Worm (Caenorhabditis elegans) whole organism, midembryonic: ENCODE measurements around the gene hlb-1.

Experiments
- T22C8.4 ChIP-seq: fragments of 200-800 bp; sonication (Bioruptor generic); IDR thresholded peaks from 2 replicates; pipeline ENCODE4 v1.3.6; 2022; ENCODE audit warnings: missing genetic modification characterization, missing compliant biosample characterization
- flt-1 ChIP-seq: fragments of 200-800 bp; sonication (Bioruptor generic); IDR thresholded peaks from 2 replicates; pipeline ENCODE4 v1.3.6; 2022; ENCODE audit warnings: missing genetic modification characterization, missing compliant biosample characterization
- med-1 ChIP-seq: sonication (generic microtip); optimal IDR thresholded peaks from 2 replicates; lab custom pipeline; 2017; ENCODE audit warnings: missing genetic modification characterization, mild to moderate bottlenecking, missing compliant biosample characterization, antibody characterized with exemption, missing genetic modification reagents; ENCODE audit not compliant: insufficient read depth
- ztf-29 ChIP-seq: fragments of 200-800 bp; sonication (Bioruptor generic); IDR thresholded peaks from 2 replicates; pipeline ENCODE4 v1.3.6; 2022; ENCODE audit warnings: missing genetic modification reagents, missing genetic modification characterization, missing compliant biosample characterization

DNA sequence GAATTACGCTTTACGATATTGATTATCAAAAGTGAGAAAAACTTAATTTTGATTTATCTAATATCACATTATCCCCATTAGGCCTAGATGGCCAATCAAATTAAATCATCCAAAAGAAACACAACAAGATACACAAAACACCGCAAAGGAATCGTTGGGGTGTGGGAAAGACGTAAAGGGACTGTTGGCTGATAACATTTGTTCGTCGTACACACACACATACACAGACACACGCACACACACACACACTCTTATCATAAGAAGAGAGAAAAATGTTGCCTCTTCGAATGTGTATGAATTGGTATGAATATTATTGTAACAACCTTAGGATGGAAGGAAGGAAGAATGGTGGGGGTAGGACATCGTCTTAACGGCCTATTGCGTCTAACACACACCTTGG lies 2.6 kb upstream of the hlb-1 start:
- TF ChIP-seq flt-1 (GFP tag; lab: Robert Waterston, UW), result no peak
- no peak for TF ChIP-seq T22C8.4 (GFP tag; lab: Robert Waterston, UW)
- no peak for TF ChIP-seq ztf-29 (GFP tag; lab: Robert Waterston, UW)
- TF ChIP-seq med-1 (GFP tag; lab: Kevin White, UChicago), result no peak
